Fruit fly (Drosophila melanogaster): ENCODE data around the gene tup.

The tup gene

dm6 chr2L:18881014-18881660, at the start of gene tup:
tup (minus strand) TSS chr2L:18881261.
- TF ChIP-seq CG10348 (GFP tag; IDR thresholded peaks at IDR 0.05) (no peak), Snoo (tag; optimal IDR thresholded peaks at IDR 0.05) (no peak), CG14655 (GFP tag; optimal IDR thresholded peaks at IDR 0.05) (no peak), EcR (GFP tag; optimal IDR thresholded peaks at IDR 0.05) (peak; percentile 70), CG34367 (tag; optimal IDR thresholded peaks at IDR 0.05) (no peak), Ets98B (GFP tag; IDR thresholded peaks at IDR 0.05) (no peak), rn (GFP tag; IDR thresholded peaks at IDR 0.05) (no peak), CG4496 (GFP tag; IDR thresholded peaks at IDR 0.05) (peak; percentile 67; the same call in 2 of the 3 replicates), CG12605 (GFP tag; IDR thresholded peaks at IDR 0.05) (no peak), CG13204 (GFP tag; optimal IDR thresholded peaks at IDR 0.05) (peak; percentile 51), CG8301 (tag; optimal IDR thresholded peaks at IDR 0.05) (no peak), CG15710 (tag; optimal IDR thresholded peaks at IDR 0.05) (no peak), CG17806 (tag; optimal IDR thresholded peaks at IDR 0.05) (no peak), Pif1A (GFP tag; optimal IDR thresholded peaks at IDR 0.05) (peak; percentile 16), fd96Ca (GFP tag; IDR thresholded peaks at IDR 0.05) (peak; percentile 28; the same call in 1 of the 3 replicates), gl (tag; optimal IDR thresholded peaks at IDR 0.05) (no peak), CG32121 (GFP tag; IDR thresholded peaks at IDR 0.05) (peak; percentile 33; the same call in 1 of the 2 replicates), Pif1B (GFP tag; optimal IDR thresholded peaks at IDR 0.05) (no peak), CG9948 (tag; optimal IDR thresholded peaks at IDR 0.05) (no peak), CG8159 (tag; optimal IDR thresholded peaks at IDR 0.05) (no peak), D1 (tag; optimal IDR thresholded peaks at IDR 0.05) (peak; percentile 7)

- TF ChIP-seq Ets98B (GFP tag; IDR thresholded peaks at IDR 0.05) (no peak), D1 (tag; optimal IDR thresholded peaks at IDR 0.05) (no peak), CG14655 (GFP tag; optimal IDR thresholded peaks at IDR 0.05) (no peak), rn (GFP tag; IDR thresholded peaks at IDR 0.05) (no peak), CG10348 (GFP tag; IDR thresholded peaks at IDR 0.05) (no peak), Pif1A (GFP tag; optimal IDR thresholded peaks at IDR 0.05) (no peak), CG34367 (tag; optimal IDR thresholded peaks at IDR 0.05) (no peak), fd96Ca (GFP tag; IDR thresholded peaks at IDR 0.05) (no peak), CG17806 (tag; optimal IDR thresholded peaks at IDR 0.05) (no peak), CG13204 (GFP tag; optimal IDR thresholded peaks at IDR 0.05) (no peak)
Observed at dm6 chr2L:18930352-18931122, 49.5 kb upstream of the tup start.

- TF ChIP-seq Pif1A (GFP tag; optimal IDR thresholded peaks at IDR 0.05) (no peak), fd96Ca (GFP tag; IDR thresholded peaks at IDR 0.05) (no peak), CG4496 (GFP tag; IDR thresholded peaks at IDR 0.05) (no peak), Snoo (tag; optimal IDR thresholded peaks at IDR 0.05) (no peak), CG13204 (GFP tag; optimal IDR thresholded peaks at IDR 0.05) (no peak), Pif1B (GFP tag; optimal IDR thresholded peaks at IDR 0.05) (no peak), CG12605 (GFP tag; IDR thresholded peaks at IDR 0.05) (no peak), CG8159 (tag; optimal IDR thresholded peaks at IDR 0.05) (no peak), CG32121 (GFP tag; IDR thresholded peaks at IDR 0.05) (no peak)
Observed at dm6 chr2L:18929595-18929994, 48.5 kb upstream of the tup start.

- TF ChIP-seq Snoo (tag; optimal IDR thresholded peaks at IDR 0.05) = no peak
- no peak for TF ChIP-seq CG10348 (GFP tag; IDR thresholded peaks at IDR 0.05)
- no peak for TF ChIP-seq CG12605 (GFP tag; IDR thresholded peaks at IDR 0.05)
- TF ChIP-seq CG17806 (tag; optimal IDR thresholded peaks at IDR 0.05) = no peak
- no peak for TF ChIP-seq CG15710 (tag; optimal IDR thresholded peaks at IDR 0.05)
- no peak for TF ChIP-seq CG8159 (tag; optimal IDR thresholded peaks at IDR 0.05)
- TF ChIP-seq CG32121 (GFP tag; IDR thresholded peaks at IDR 0.05) = no peak
- no peak for TF ChIP-seq CG8301 (tag; optimal IDR thresholded peaks at IDR 0.05)
- no peak for TF ChIP-seq CG34367 (tag; optimal IDR thresholded peaks at IDR 0.05)
- TF ChIP-seq rn (GFP tag; IDR thresholded peaks at IDR 0.05) = no peak
- no peak for TF ChIP-seq Pif1A (GFP tag; optimal IDR thresholded peaks at IDR 0.05)
- TF ChIP-seq D1 (tag; optimal IDR thresholded peaks at IDR 0.05) = no peak
- TF ChIP-seq CG13204 (GFP tag; optimal IDR thresholded peaks at IDR 0.05) = no peak
- no peak for TF ChIP-seq EcR (GFP tag; optimal IDR thresholded peaks at IDR 0.05)
- TF ChIP-seq CG4496 (GFP tag; IDR thresholded peaks at IDR 0.05) = no peak
- TF ChIP-seq Ets98B (GFP tag; IDR thresholded peaks at IDR 0.05) = no peak
Observed at dm6 chr2L:18927891-18928290, 46.8 kb upstream of the tup start.

dm6 chr2L:18925956-18926355, 44.9 kb upstream of the tup start:
- TF ChIP-seq gl (tag; optimal IDR thresholded peaks at IDR 0.05) = no peak
- TF ChIP-seq Ets98B (GFP tag; IDR thresholded peaks at IDR 0.05) = no peak
- no peak for TF ChIP-seq CG12605 (GFP tag; IDR thresholded peaks at IDR 0.05)
- no peak for TF ChIP-seq CG17806 (tag; optimal IDR thresholded peaks at IDR 0.05)

DNA sequence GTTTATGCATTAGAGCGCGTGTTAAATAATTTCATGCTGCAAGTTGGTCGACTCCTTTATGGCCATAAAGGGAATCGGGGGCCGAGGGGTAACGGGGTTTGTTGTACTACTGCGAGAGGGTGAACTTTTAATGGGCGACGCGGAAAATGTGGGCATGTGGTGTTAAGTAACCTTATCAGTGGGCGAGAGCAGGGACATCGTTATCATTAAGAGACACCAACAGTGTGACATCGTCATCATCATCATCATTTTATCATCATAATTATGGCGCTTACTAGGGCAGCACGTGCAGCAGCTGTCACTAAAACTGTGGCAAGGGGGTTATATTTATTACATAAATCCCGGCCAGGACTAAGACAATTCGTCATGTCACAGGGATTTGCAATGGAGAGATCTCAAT, 44.3 kb upstream of the tup start:
- TF ChIP-seq CG12605 (GFP tag; IDR thresholded peaks at IDR 0.05) (no peak), CG15710 (tag; optimal IDR thresholded peaks at IDR 0.05) (no peak), gl (tag; optimal IDR thresholded peaks at IDR 0.05) (no peak), CG14655 (GFP tag; optimal IDR thresholded peaks at IDR 0.05) (no peak), Ets98B (GFP tag; IDR thresholded peaks at IDR 0.05) (no peak), CG32121 (GFP tag; IDR thresholded peaks at IDR 0.05) (no peak), CG17806 (tag; optimal IDR thresholded peaks at IDR 0.05) (no peak), CG34367 (tag; optimal IDR thresholded peaks at IDR 0.05) (no peak), Pif1B (GFP tag; optimal IDR thresholded peaks at IDR 0.05) (no peak), CG8159 (tag; optimal IDR thresholded peaks at IDR 0.05) (no peak), rn (GFP tag; IDR thresholded peaks at IDR 0.05) (no peak), CG4496 (GFP tag; IDR thresholded peaks at IDR 0.05) (no peak), CG9948 (tag; optimal IDR thresholded peaks at IDR 0.05) (no peak), D1 (tag; optimal IDR thresholded peaks at IDR 0.05) (no peak), CG8301 (tag; optimal IDR thresholded peaks at IDR 0.05) (no peak), CG10348 (GFP tag; IDR thresholded peaks at IDR 0.05) (no peak)

All from whole organism, pupa.